Worm (Caenorhabditis elegans): ENCODE results near the gene sup-35.

DNA sequence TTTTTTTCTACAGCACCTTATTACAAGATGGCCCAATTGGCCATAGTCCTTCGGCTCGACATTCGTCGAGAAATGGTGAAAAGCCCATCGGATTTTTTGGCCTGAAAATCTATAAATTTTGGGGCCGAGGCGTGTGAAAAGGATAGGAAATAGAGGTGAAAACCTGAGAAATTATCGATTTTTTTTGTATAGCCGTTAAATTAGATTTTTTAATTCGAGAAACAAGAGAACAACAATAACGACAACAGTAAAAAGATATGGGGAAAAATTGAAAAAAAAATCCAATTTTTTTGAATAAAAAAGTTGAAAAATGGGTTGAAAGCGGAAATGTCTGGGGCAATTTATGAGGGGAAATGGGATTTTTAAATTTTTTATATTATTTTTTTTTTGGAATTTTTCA is 19.2 kb downstream of the sup-35 start, which contains the start of gene hmt-1:
- TF ChIP-seq ceh-9 (tag; optimal IDR thresholded peaks at IDR 0.05) (no peak), nfya-1 (tag; optimal IDR thresholded peaks at IDR 0.05; ENCODE audit: insufficient read depth) (no peak), zag-1 (tag; optimal IDR thresholded peaks at IDR 0.05) (no peak), ztf-4 (tag; optimal IDR thresholded peaks at IDR 0.05) (no peak), tbx-2 (tag; optimal IDR thresholded peaks at IDR 0.05) (no peak), egl-27 (tag; optimal IDR thresholded peaks at IDR 0.05) (no peak), skn-1 (tag; optimal IDR thresholded peaks at IDR 0.05) (no peak)
